Fruit fly (Drosophila melanogaster) whole organism: ENCODE data around the gene CG13445.

Source experiments
- CG8478 ChIP-seq: fragments of >200 bp; optimal IDR thresholded peaks from 2 replicates; lab custom pipeline; 2018; ENCODE audit warnings: inconsistent platforms
- Dll ChIP-seq: fragments of >200 bp; optimal IDR thresholded peaks from 2 replicates; lab custom pipeline; 2017
- psq ChIP-seq: fragments of >200 bp; optimal IDR thresholded peaks from 2 replicates; lab custom pipeline; 2017

DNA sequence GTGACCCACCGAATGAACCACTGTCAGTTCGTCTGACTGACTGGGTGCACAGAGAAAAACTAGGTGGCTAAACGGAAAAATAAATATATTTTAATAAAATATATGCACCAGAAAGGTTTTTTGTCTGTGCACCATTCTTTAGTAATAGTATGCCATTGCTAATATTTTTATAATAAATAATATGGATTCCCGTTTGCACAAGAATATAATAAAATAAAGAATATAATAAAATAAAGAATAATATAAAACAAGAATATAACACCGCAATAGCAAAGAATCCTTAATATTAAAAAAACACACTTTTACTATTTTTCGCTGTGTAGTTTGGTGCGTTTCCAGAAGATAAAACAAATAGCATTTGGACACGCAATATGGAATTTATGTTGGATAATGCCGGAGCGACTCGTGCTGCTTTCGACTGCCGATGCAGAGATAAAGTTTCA lies 40.3 kb upstream of the CG13445 start:
- TF ChIP-seq Dll (lab: Kevin White, UChicago), result no peak
- TF ChIP-seq psq (lab: Kevin White, UChicago), result no peak
- TF ChIP-seq CG8478 (lab: Kevin White, UChicago), result no peak
